Fruit fly (Drosophila melanogaster) whole organism, prepupa: ENCODE measurements around the gene Scm.

Experiments used
- Blimp-1 ChIP-seq: fragments of 200-800 bp; sonication (Bioruptor generic); optimal IDR thresholded peaks from 3 replicates; lab custom pipeline; 2017; ENCODE audit warnings: missing biosample characterization, missing genetic modification characterization, mild to moderate bottlenecking, moderate library complexity, missing genetic modification reagents
- CG10631 ChIP-seq: fragments of 200-800 bp; sonication (Bioruptor generic); optimal IDR thresholded peaks from 2 replicates; lab custom pipeline; 2016; ENCODE audit warnings: missing biosample characterization, missing genetic modification characterization
- CG11294 ChIP-seq: fragments of 200-800 bp; sonication (Bioruptor generic); IDR thresholded peaks from 2 replicates; pipeline ENCODE4 v1.3.6; 2022; ENCODE audit warnings: missing biosample characterization, missing genetic modification characterization
- CG11762 ChIP-seq: fragments of 200-800 bp; sonication (Bioruptor generic); optimal IDR thresholded peaks from 3 replicates; lab custom pipeline; 2016; ENCODE audit warnings: missing biosample characterization, missing genetic modification characterization; ENCODE audit not compliant: insufficient read depth
- CG15336 ChIP-seq: fragments of 200-800 bp; sonication (Bioruptor generic); IDR thresholded peaks from 2 replicates; pipeline ENCODE4 v1.3.6; 2022; ENCODE audit warnings: missing biosample characterization, missing genetic modification characterization
- CG1621 ChIP-seq: fragments of 200-800 bp; sonication (Bioruptor generic); optimal IDR thresholded peaks from 3 replicates; lab custom pipeline; 2018; ENCODE audit warnings: missing biosample characterization, mild to moderate bottlenecking, missing genetic modification characterization
- CG16779 ChIP-seq: fragments of 200-800 bp; sonication (Bioruptor generic); optimal IDR thresholded peaks from 3 replicates; lab custom pipeline; 2017; ENCODE audit warnings: missing biosample characterization, mild to moderate bottlenecking, missing genetic modification characterization
- CG3032 ChIP-seq: fragments of 200-800 bp; optimal IDR thresholded peaks from 2 replicates; lab custom pipeline; 2019; ENCODE audit warnings: missing biosample characterization, mild to moderate bottlenecking, missing genetic modification characterization, moderate library complexity
- CG31627 ChIP-seq: fragments of 200-800 bp; sonication (Bioruptor generic); optimal IDR thresholded peaks from 3 replicates; lab custom pipeline; 2016; ENCODE audit warnings: missing biosample characterization, missing genetic modification characterization
- CG32006 ChIP-seq: fragments of 200-800 bp; sonication (Bioruptor generic); optimal IDR thresholded peaks from 3 replicates; lab custom pipeline; 2017; ENCODE audit warnings: missing biosample characterization, mild to moderate bottlenecking, missing genetic modification characterization
- CG3919 ChIP-seq: fragments of 200-800 bp; sonication (Bioruptor generic); optimal IDR thresholded peaks from 3 replicates; lab custom pipeline; 2016; ENCODE audit warnings: missing biosample characterization, missing genetic modification characterization
- CG4318 ChIP-seq: fragments of 200-800 bp; sonication (Bioruptor generic); optimal IDR thresholded peaks from 3 replicates; lab custom pipeline; 2017; ENCODE audit warnings: missing biosample characterization, mild to moderate bottlenecking, missing genetic modification characterization
- CG6163 ChIP-seq: fragments of 200-800 bp; sonication (Bioruptor generic); IDR thresholded peaks from 3 replicates; pipeline ENCODE4 v1.3.6; 2022; ENCODE audit warnings: missing biosample characterization, missing genetic modification characterization
- CG6276 ChIP-seq: fragments of 200-800 bp; sonication (Bioruptor generic); optimal IDR thresholded peaks from 2 replicates; lab custom pipeline; 2017; ENCODE audit warnings: missing biosample characterization, mild to moderate bottlenecking, missing genetic modification characterization
- CG6792 ChIP-seq: fragments of 200-800 bp; sonication (Bioruptor generic); optimal IDR thresholded peaks from 3 replicates; lab custom pipeline; 2016; ENCODE audit warnings: missing biosample characterization, missing genetic modification characterization
- CG6808 ChIP-seq: fragments of 200-800 bp; sonication (Bioruptor generic); optimal IDR thresholded peaks from 3 replicates; lab custom pipeline; 2017; ENCODE audit warnings: missing biosample characterization, missing genetic modification characterization, mild to moderate bottlenecking, moderate library complexity, missing genetic modification reagents
- CG6854 ChIP-seq: fragments of 200-800 bp; sonication (Bioruptor generic); optimal IDR thresholded peaks from 2 replicates; lab custom pipeline; 2017; ENCODE audit warnings: missing biosample characterization, mild to moderate bottlenecking, missing genetic modification characterization
- CG8319 ChIP-seq: fragments of 200-800 bp; sonication (Bioruptor generic); optimal IDR thresholded peaks from 3 replicates; lab custom pipeline; 2016; ENCODE audit warnings: missing biosample characterization, missing genetic modification characterization
- CG8632 ChIP-seq: fragments of 200-800 bp; sonication (Bioruptor generic); optimal IDR thresholded peaks from 3 replicates; lab custom pipeline; 2016; ENCODE audit warnings: missing biosample characterization, missing genetic modification characterization
- Eip75B ChIP-seq: fragments of 200-800 bp; sonication (Bioruptor generic); optimal IDR thresholded peaks from 3 replicates; lab custom pipeline; 2016; ENCODE audit warnings: missing biosample characterization, missing genetic modification characterization
- Eip78C ChIP-seq: fragments of 200-800 bp; sonication (Bioruptor generic); peaks from one replicate; lab custom pipeline; 2016; ENCODE audit warnings: missing biosample characterization, missing genetic modification characterization
- Ets96B ChIP-seq: fragments of 200-800 bp; optimal IDR thresholded peaks from 2 replicates; lab custom pipeline; 2019; ENCODE audit warnings: missing biosample characterization, mild to moderate bottlenecking, missing genetic modification characterization, moderate library complexity
- Gug ChIP-seq: fragments of 200-800 bp; sonication (Bioruptor generic); IDR thresholded peaks from 2 replicates; pipeline ENCODE4 v1.3.6; 2022; ENCODE audit warnings: missing biosample characterization, missing genetic modification characterization
- Hr38 ChIP-seq: sonication (Bioruptor generic); optimal IDR thresholded peaks from 2 replicates; lab custom pipeline; 2016; ENCODE audit warnings: missing biosample characterization, missing genetic modification characterization
- Hr39 ChIP-seq: fragments of 200-800 bp; sonication (Bioruptor generic); optimal IDR thresholded peaks from 2 replicates; lab custom pipeline; 2016; ENCODE audit warnings: missing biosample characterization, missing genetic modification characterization
- Hr4 ChIP-seq: fragments of 200-800 bp; sonication (Bioruptor generic); optimal IDR thresholded peaks from 3 replicates; lab custom pipeline; 2016; ENCODE audit warnings: missing biosample characterization, missing genetic modification characterization
- Lpt ChIP-seq: fragments of 200-800 bp; sonication (Bioruptor generic); optimal IDR thresholded peaks from 3 replicates; lab custom pipeline; 2016; ENCODE audit warnings: missing biosample characterization, missing genetic modification characterization
- Met ChIP-seq: fragments of 200-800 bp; sonication (Bioruptor generic); optimal IDR thresholded peaks from 3 replicates; lab custom pipeline; 2016; ENCODE audit warnings: missing biosample characterization, missing genetic modification characterization
- OdsH ChIP-seq: fragments of 200-800 bp; sonication (Bioruptor generic); optimal IDR thresholded peaks from 3 replicates; lab custom pipeline; 2016; ENCODE audit warnings: missing biosample characterization, missing genetic modification characterization
- Sox102F ChIP-seq: fragments of 200-800 bp; sonication (Bioruptor generic); optimal IDR thresholded peaks from 2 replicates; lab custom pipeline; 2016; ENCODE audit warnings: missing biosample characterization, mild to moderate bottlenecking, missing genetic modification characterization
- Sox14 ChIP-seq: fragments of 200-800 bp; sonication (Bioruptor generic); optimal IDR thresholded peaks from 3 replicates; lab custom pipeline; 2016; ENCODE audit warnings: missing biosample characterization, missing genetic modification characterization
- Sox15 ChIP-seq: fragments of 200-800 bp; sonication (Bioruptor generic); optimal IDR thresholded peaks from 3 replicates; lab custom pipeline; 2016; ENCODE audit warnings: missing biosample characterization, missing genetic modification characterization
- achi ChIP-seq: fragments of 200-800 bp; sonication (Bioruptor generic); optimal IDR thresholded peaks from 3 replicates; lab custom pipeline; 2016; ENCODE audit warnings: missing biosample characterization, missing genetic modification characterization
- cyc ChIP-seq: fragments of 200-800 bp; sonication (Bioruptor generic); optimal IDR thresholded peaks from 3 replicates; lab custom pipeline; 2016; ENCODE audit warnings: missing biosample characterization, missing genetic modification characterization
- dsx ChIP-seq: fragments of 200-800 bp; optimal IDR thresholded peaks from 3 replicates; lab custom pipeline; 2019; ENCODE audit warnings: missing biosample characterization, mild to moderate bottlenecking, missing genetic modification characterization, moderate library complexity; ENCODE audit not compliant: poor library complexity, severe bottlenecking
- eg ChIP-seq: fragments of 200-800 bp; sonication (Bioruptor generic); IDR thresholded peaks from 3 replicates; pipeline ENCODE4 v1.3.6; 2022; ENCODE audit warnings: missing biosample characterization, missing genetic modification characterization
- esn ChIP-seq: fragments of 200-800 bp; sonication (Bioruptor generic); optimal IDR thresholded peaks from 2 replicates; lab custom pipeline; 2016; ENCODE audit warnings: missing biosample characterization, mild to moderate bottlenecking, missing genetic modification characterization, moderate library complexity
- fd59A ChIP-seq: fragments of 200-800 bp; sonication (Bioruptor generic); optimal IDR thresholded peaks from 2 replicates; lab custom pipeline; 2017; ENCODE audit warnings: missing biosample characterization, mild to moderate bottlenecking, missing genetic modification characterization, missing genetic modification reagents
- fd85E ChIP-seq: fragments of 200-800 bp; sonication (Bioruptor generic); optimal IDR thresholded peaks from 3 replicates; lab custom pipeline; 2016; ENCODE audit warnings: missing biosample characterization, missing genetic modification characterization
- fkh ChIP-seq: fragments of 200-800 bp; sonication (Bioruptor generic); optimal IDR thresholded peaks from 3 replicates; lab custom pipeline; 2017; ENCODE audit warnings: missing biosample characterization, mild to moderate bottlenecking, missing genetic modification characterization, moderate library complexity
- lz ChIP-seq: fragments of 200-800 bp; sonication (Bioruptor generic); optimal IDR thresholded peaks from 3 replicates; lab custom pipeline; 2016; ENCODE audit warnings: missing biosample characterization, missing genetic modification characterization
- net ChIP-seq: fragments of 200-800 bp; sonication (Bioruptor generic); optimal IDR thresholded peaks from 3 replicates; lab custom pipeline; 2016; ENCODE audit warnings: missing biosample characterization, missing genetic modification characterization
- pdm3 ChIP-seq: fragments of 200-800 bp; sonication (Bioruptor generic); optimal IDR thresholded peaks from 3 replicates; lab custom pipeline; 2016; ENCODE audit warnings: missing biosample characterization, missing genetic modification characterization
- spab ChIP-seq: fragments of 200-800 bp; sonication (Bioruptor generic); optimal IDR thresholded peaks from 2 replicates; lab custom pipeline; 2017; ENCODE audit warnings: missing biosample characterization, mild to moderate bottlenecking, missing genetic modification characterization, missing genetic modification reagents
- svp ChIP-seq: fragments of 200-800 bp; sonication (Bioruptor generic); peaks from one replicate; lab custom pipeline; 2016; ENCODE audit warnings: missing biosample characterization, missing genetic modification characterization
- topi ChIP-seq: fragments of 200-800 bp; sonication (Bioruptor generic); optimal IDR thresholded peaks from 3 replicates; lab custom pipeline; 2016; ENCODE audit warnings: missing biosample characterization, missing genetic modification characterization
- vri ChIP-seq: fragments of 200-800 bp; sonication (Bioruptor generic); optimal IDR thresholded peaks from 3 replicates; lab custom pipeline; 2016; ENCODE audit warnings: missing biosample characterization, mild to moderate bottlenecking, missing genetic modification characterization

The Scm gene

DNA sequence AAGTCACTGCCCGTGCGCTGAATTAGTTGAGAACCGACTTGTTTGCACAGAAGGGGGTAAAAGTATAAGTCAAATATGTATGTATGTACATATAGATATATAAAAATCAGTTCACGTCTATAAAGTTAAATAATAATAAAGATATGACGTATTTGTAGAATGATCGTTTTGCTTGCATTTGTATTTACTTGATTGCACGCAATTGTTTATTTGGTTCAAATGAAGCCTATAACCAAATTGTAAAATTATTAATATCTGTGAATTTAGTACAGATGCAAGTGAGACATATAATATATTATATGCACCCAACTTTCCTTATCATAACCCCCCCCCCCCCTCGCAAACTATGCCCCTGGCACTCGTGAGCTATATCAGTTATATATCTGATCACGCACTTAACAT lies 36.9 kb downstream of the Scm start (continued):
- TF ChIP-seq CG3919 (peak; percentile 45), CG15336 (GFP tag; lab: Robert Waterston, UW) (no peak), Hr39 (GFP tag; lab: Kevin White, UChicago) (no peak), fd85E (GFP tag; lab: Kevin White, UChicago) (no peak), CG8632 (GFP tag; lab: Kevin White, UChicago) (peak; percentile 44), achi (peak; percentile 52), CG8319 (GFP tag; lab: Kevin White, UChicago) (peak; percentile 31), CG6854 (GFP tag; lab: Kevin White, UChicago) (no peak), pdm3 (peak; percentile 8), Lpt (GFP tag; lab: Kevin White, UChicago) (no peak), CG6276 (GFP tag; lab: Kevin White, UChicago) (no peak), CG11762 (GFP tag; lab: Kevin White, UChicago) (peak; percentile 42), topi (GFP tag; lab: Kevin White, UChicago) (peak; percentile 33), CG10631 (peak; percentile 41), Sox102F (GFP tag; lab: Kevin White, UChicago) (peak; percentile 27), Sox15 (peak; percentile 10), CG31627 (no peak)

DNA sequence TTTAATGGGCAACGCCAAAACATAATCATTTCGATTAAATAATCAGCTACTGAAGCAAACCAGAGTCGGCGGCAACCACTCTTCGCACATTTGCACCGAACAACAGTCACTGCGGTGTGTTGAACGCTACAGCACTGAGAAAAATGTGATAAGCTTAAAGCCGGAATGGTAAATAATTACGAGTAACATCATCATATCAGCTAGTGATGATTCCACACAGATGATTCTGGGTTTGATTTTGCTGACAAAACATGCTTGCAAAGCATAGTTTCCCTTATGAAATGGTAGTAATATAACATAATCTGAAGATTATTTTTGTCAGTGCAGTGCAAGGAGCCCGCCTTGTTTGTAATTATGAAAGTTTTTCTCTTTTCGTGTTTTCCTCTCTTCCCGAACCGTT lies 39.3 kb downstream of the Scm start:
- TF ChIP-seq Sox15: peak; percentile 68
- peak; percentile 98 for TF ChIP-seq Hr4
- peak; percentile 92 for TF ChIP-seq CG15336 (GFP tag; lab: Robert Waterston, UW)
- TF ChIP-seq CG4318: peak; percentile 90
- peak; percentile 78 for TF ChIP-seq Gug (GFP tag; lab: Robert Waterston, UW)
- peak; percentile 54 for TF ChIP-seq fd59A (GFP tag; lab: Kevin White, UChicago)
- peak; percentile 39 for TF ChIP-seq Hr38 (GFP tag; lab: Kevin White, UChicago)
- peak; percentile 96 for TF ChIP-seq CG32006 (GFP tag; lab: Kevin White, UChicago)
- TF ChIP-seq Sox102F (GFP tag; lab: Kevin White, UChicago): peak; percentile 73
- peak; percentile 69 for TF ChIP-seq CG8632 (GFP tag; lab: Kevin White, UChicago)
- peak; percentile 81 for TF ChIP-seq esn (GFP tag; lab: Kevin White, UChicago)
- TF ChIP-seq CG1621 (tag; lab: Kevin White, UChicago): peak; percentile 52
- peak; percentile 54 for TF ChIP-seq vri (GFP tag; lab: Kevin White, UChicago)
- no peak for TF ChIP-seq svp (GFP tag; lab: Kevin White, UChicago)
- peak; percentile 82 for TF ChIP-seq Sox14
- TF ChIP-seq Met: peak; percentile 72
- TF ChIP-seq Lpt (GFP tag; lab: Kevin White, UChicago): peak; percentile 92
- TF ChIP-seq CG3919: peak; percentile 92
- peak; percentile 64; the same call in 1 of the 2 replicates for TF ChIP-seq CG11294 (GFP tag; lab: Robert Waterston, UW)
- TF ChIP-seq fd85E (GFP tag; lab: Kevin White, UChicago): peak; percentile 32
- peak; percentile 17 for TF ChIP-seq Blimp-1
- peak; percentile 67 for TF ChIP-seq Ets96B (tag; lab: Kevin White, UChicago)
- TF ChIP-seq topi (GFP tag; lab: Kevin White, UChicago): peak; percentile 58
- TF ChIP-seq OdsH (GFP tag; lab: Kevin White, UChicago): peak; percentile 88
- TF ChIP-seq eg: peak; percentile 89
- peak; percentile 54 for TF ChIP-seq CG6808 (GFP tag; lab: Kevin White, UChicago)
- peak; percentile 76 for TF ChIP-seq CG10631
- peak; percentile 77 for TF ChIP-seq CG31627
- TF ChIP-seq CG11762 (GFP tag; lab: Kevin White, UChicago): peak; percentile 81
- TF ChIP-seq Hr39 (GFP tag; lab: Kevin White, UChicago): peak; percentile 83
- TF ChIP-seq CG6276 (GFP tag; lab: Kevin White, UChicago): peak; percentile 87
- peak; percentile 86 for TF ChIP-seq CG6163 (GFP tag; lab: Robert Waterston, UW)
- peak; percentile 73 for TF ChIP-seq lz (GFP tag; lab: Kevin White, UChicago)
- peak; percentile 77 for TF ChIP-seq cyc (GFP tag; lab: Kevin White, UChicago)
- no peak for TF ChIP-seq dsx
- peak; percentile 62 for TF ChIP-seq CG3032
- TF ChIP-seq spab (GFP tag; lab: Kevin White, UChicago): peak; percentile 64
- peak; percentile 39 for TF ChIP-seq CG6854 (GFP tag; lab: Kevin White, UChicago)
- TF ChIP-seq CG16779 (tag; lab: Kevin White, UChicago): peak; percentile 41
- TF ChIP-seq net (GFP tag; lab: Kevin White, UChicago): peak; percentile 85
- TF ChIP-seq Eip75B (GFP tag; lab: Kevin White, UChicago): peak; percentile 83
- peak; percentile 81 for TF ChIP-seq CG6792 (GFP tag; lab: Kevin White, UChicago)
- no peak for TF ChIP-seq fkh (GFP tag; lab: Kevin White, UChicago)
- peak; percentile 87 for TF ChIP-seq pdm3
- TF ChIP-seq Eip78C: peak; percentile 6
